Worm (Caenorhabditis elegans): ENCODE data around the gene F58H1.3.

Gene F58H1.3

DNA sequence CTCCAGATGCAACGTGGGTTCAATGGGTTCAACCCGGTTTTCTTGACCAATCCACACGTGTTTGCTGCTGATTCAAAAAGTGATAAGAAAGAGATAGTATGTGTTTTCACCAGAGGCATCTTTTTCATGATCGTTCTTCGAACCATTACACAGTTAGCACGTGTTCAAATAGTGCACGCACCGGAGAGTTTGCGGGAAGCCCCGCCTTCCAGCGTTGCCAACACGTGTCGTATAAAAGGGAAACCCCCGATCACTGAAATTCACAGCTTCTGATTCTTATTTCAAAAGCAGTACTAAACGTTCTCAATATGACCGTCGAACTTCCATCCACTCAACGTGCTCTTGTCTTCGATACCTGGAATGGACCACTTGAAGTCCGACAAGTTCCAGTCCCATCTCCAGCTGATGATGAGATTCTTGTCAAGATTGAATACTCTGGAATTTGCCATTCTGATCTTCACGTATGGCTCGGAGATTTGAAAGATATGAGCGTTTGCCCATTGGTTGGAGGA lies 45.7 kb upstream of the F58H1.3 start, which contains the start of gene adh-1:
TSS of gene adh-1 (plus strand) at position 261 of the 512 bp plus-strand sequence.
- TF ChIP-seq ceh-18 (tag; optimal IDR thresholded peaks at IDR 0.05): peak; percentile 74
- no peak for TF ChIP-seq Y22D7AL.16 (tag; optimal IDR thresholded peaks at IDR 0.05)

DNA sequence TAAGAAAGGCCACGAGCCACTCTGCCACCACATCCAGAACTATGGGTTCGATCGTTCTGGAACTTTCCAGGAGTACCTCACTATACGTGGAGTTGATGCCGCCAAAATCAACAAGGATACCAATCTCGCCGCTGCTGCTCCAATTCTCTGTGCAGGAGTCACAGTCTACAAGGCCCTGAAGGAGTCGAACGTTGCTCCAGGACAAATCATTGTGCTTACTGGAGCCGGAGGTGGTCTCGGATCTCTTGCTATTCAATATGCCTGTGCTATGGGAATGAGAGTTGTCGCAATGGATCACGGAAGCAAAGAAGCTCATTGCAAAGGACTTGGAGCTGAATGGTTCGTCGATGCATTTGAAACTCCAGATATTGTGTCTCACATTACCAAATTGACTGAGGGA lies 45.1 kb upstream of the F58H1.3 start:
- TF ChIP-seq dmd-4 (tag; optimal IDR thresholded peaks at IDR 0.05; ENCODE audit: borderline replicate concordance): no peak
- no peak for TF ChIP-seq lim-6 (tag; optimal IDR thresholded peaks at IDR 0.05)
- no peak for TF ChIP-seq unc-55 (GFP tag; optimal IDR thresholded peaks at IDR 0.05)
- no peak for TF ChIP-seq nfya-1 (tag; optimal IDR thresholded peaks at IDR 0.05)
- no peak for TF ChIP-seq ceh-2 (tag; optimal IDR thresholded peaks at IDR 0.05)
- no peak for TF ChIP-seq ceh-22 (tag; optimal IDR thresholded peaks at IDR 0.05)

DNA sequence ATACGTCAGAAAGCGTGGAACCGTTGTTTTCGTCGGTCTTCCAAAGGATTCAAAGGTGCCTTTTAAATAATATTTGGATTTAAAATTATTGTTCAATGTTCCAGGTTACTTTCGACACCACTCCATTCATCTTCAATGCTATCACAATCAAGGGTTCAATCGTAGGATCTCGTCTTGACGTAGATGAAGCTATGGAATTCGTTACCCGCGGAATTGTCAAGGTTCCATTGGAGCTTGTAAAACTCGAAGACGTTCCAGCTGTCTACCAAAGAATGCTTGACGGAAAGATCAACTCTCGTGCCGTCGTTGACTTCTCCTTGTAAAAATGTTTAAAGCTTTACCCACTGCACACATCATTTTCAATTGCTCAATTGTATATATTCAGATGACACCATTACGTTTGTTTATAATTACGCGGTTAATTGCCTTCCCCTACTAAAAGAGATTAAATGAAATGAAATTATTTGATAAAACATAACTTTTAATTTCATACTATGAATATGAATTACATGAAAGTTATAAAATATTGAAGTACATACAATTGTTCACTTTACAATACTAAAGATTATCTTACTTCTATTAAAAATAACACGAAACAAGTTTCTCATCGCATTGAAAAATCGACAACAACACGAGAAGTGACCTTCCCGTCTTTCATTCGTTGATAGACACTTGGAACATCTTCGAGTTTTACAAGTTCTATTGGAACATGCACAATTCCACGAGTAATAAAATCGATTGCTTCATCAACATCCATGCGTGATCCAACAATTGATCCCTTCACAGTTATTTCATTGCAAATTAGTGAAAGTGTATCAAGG lies 44.5 kb upstream of the F58H1.3 start:
- TF ChIP-seq syd-9 (tag; optimal IDR thresholded peaks at IDR 0.05) (no peak), nhr-232 (tag; optimal IDR thresholded peaks at IDR 0.05) (no peak), ceh-48 (tag; optimal IDR thresholded peaks at IDR 0.05) (no peak), dve-1 (tag; optimal IDR thresholded peaks at IDR 0.05) (no peak), fkh-10 (GFP tag; optimal IDR thresholded peaks at IDR 0.05) (no peak), ceh-2 (tag; optimal IDR thresholded peaks at IDR 0.05) (no peak), fkh-6 (tag; optimal IDR thresholded peaks at IDR 0.05) (no peak), mec-3 (tag; optimal IDR thresholded peaks at IDR 0.05; ENCODE audit: borderline replicate concordance) (no peak), pha-4 (tag; optimal IDR thresholded peaks at IDR 0.05) (no peak), K09A11.1 (tag; optimal IDR thresholded peaks at IDR 0.05; ENCODE audit: insufficient read depth) (no peak), ets-4 (tag; optimal IDR thresholded peaks at IDR 0.05) (no peak), tbx-2 (tag; optimal IDR thresholded peaks at IDR 0.05) (no peak), ceh-19 (GFP tag; optimal IDR thresholded peaks at IDR 0.05) (no peak), ttx-3 (tag; optimal IDR thresholded peaks at IDR 0.05) (no peak), K02D7.2 (tag; optimal IDR thresholded peaks at IDR 0.05) (no peak), unc-55 (GFP tag; optimal IDR thresholded peaks at IDR 0.05) (no peak), sdc-2 (tag; optimal IDR thresholded peaks at IDR 0.05) (no peak), unc-42 (tag; optimal IDR thresholded peaks at IDR 0.05) (no peak), unc-3 (GFP tag; conservative IDR thresholded peaks at IDR 0.05) (no peak), unc-3 (tag; optimal IDR thresholded peaks at IDR 0.05) (no peak)

DNA sequence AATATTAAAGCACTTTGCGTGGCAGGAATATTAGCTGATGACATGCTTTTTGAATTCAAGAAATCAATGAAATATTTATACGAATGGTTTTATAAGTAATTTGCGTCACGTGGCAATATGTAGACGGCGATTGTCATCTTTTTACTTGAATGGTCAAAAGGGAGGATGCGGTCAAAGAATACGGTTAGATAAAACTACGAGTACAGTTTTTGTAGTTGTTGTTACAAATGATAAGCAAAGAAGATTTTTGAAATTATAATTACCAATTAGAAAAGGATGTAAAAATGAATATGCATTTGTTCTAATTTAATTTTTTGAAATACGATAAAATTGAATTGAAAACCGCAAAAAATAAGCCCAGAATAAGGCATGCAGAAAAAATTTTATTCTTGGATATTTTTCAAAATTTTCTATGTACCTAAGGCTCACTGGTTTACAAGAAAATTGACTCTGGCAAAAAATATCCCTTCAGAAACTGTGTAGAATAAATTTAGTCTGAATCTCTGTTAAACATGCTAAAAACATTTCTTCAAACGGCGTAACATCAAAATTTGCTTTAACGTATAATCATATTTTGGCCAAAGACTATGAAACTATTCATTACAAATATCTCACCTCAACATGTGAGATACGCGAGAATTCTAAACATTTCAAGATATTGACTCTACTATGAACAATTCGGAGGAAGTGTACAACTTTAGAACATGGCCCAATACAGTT lies 42.5 kb upstream of the F58H1.3 start, which contains the start of the genes sodh-2 and srx-76:
TSS of gene sodh-2 (minus strand) at position 101 of the 720 bp plus-strand sequence.
TSS of gene srx-76 (plus strand) at position 670 of the 720 bp plus-strand sequence.
- TF ChIP-seq hlh-8 (tag; optimal IDR thresholded peaks at IDR 0.05) (no peak), ceh-48 (tag; optimal IDR thresholded peaks at IDR 0.05) (no peak), ceh-22 (tag; optimal IDR thresholded peaks at IDR 0.05) (no peak), ceh-31 (tag; optimal IDR thresholded peaks at IDR 0.05) (no peak), dmd-4 (tag; optimal IDR thresholded peaks at IDR 0.05; ENCODE audit: borderline replicate concordance) (no peak), Y22D7AL.16 (tag; optimal IDR thresholded peaks at IDR 0.05) (no peak)

DNA sequence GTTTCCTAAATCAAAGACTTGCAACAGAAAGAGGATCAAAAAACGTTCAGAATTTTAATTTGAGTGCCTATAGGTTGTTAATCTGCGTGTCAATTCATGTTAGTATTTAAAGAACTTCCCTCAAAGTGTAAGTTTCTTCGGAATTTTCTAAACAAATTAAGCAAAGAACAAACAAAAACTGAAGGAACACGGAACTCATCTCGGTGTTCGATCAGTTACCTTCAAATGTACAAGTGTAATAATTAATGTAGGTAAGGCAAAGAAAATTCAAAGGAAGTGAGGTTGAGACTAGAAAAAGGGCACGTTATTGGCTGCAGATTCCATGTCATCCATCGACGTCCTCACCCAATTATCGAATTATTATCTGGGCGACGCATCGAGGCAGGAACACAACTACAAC lies 39.8 kb upstream of the F58H1.3 start, which contains the start of gene K12G11.6:
TSS of gene K12G11.6 (plus strand) at position 357 of the 400 bp plus-strand sequence.
- TF ChIP-seq zip-5 (tag; optimal IDR thresholded peaks at IDR 0.05) (no peak), hlh-30 (tag; optimal IDR thresholded peaks at IDR 0.05; ENCODE audit: insufficient read depth) (no peak), C08G9.2 (tag; optimal IDR thresholded peaks at IDR 0.05) (no peak), hlh-13 (GFP tag; optimal IDR thresholded peaks at IDR 0.05) (no peak), fkh-10 (GFP tag; optimal IDR thresholded peaks at IDR 0.05) (no peak), fkh-6 (tag; optimal IDR thresholded peaks at IDR 0.05) (no peak), Y22D7AL.16 (tag; optimal IDR thresholded peaks at IDR 0.05) (no peak), ceh-45 (GFP tag; IDR thresholded peaks at IDR 0.05) (no peak), K09A11.1 (tag; optimal IDR thresholded peaks at IDR 0.05; ENCODE audit: insufficient read depth) (no peak), nfya-1 (tag; optimal IDR thresholded peaks at IDR 0.05) (no peak), unc-55 (GFP tag; optimal IDR thresholded peaks at IDR 0.05) (no peak), ahr-1 (tag; optimal IDR thresholded peaks at IDR 0.05) (no peak), che-1 (tag; optimal IDR thresholded peaks at IDR 0.05) (no peak), tbx-2 (tag; optimal IDR thresholded peaks at IDR 0.05) (no peak), elt-4 (tag; optimal IDR thresholded peaks at IDR 0.05) (no peak), unc-42 (tag; optimal IDR thresholded peaks at IDR 0.05) (no peak)

All from whole organism, late embryonic.